Worm (Caenorhabditis elegans): ENCODE measurements around the gene C47D2.1.
A peak's percentile ranks its signal among the peaks of the same experiment; 100 is the strongest.

DNA sequence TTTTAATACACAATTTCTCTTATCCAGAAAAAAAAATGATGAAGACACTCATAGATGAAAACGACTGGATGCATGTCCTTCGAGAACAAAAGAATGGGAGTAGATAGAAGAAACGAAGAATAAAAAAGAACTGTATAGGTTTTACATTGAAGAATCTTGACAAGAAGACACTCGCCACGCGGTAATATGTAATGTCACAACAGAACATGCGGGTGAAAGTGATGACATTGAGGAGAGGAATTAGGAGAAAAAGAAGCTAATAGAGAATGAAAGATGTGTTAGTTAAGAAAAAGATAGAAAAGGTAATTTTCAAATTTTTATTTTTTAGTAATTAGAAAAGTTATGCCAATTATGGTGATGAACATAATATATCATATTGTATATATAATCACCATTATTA is 40.6 kb downstream of the C47D2.1 start:
- no peak for TF ChIP-seq unc-62 (GFP tag; optimal IDR thresholded peaks at IDR 0.05)
- no peak for TF ChIP-seq nhr-11 (tag; optimal IDR thresholded peaks at IDR 0.05)
- no peak for TF ChIP-seq ama-1 (optimal IDR thresholded peaks at IDR 0.05)
- TF ChIP-seq pqm-1 (tag; optimal IDR thresholded peaks at IDR 0.05), result no peak
- TF ChIP-seq nhr-23 (tag; optimal IDR thresholded peaks at IDR 0.05), result peak; percentile 15
- no peak for TF ChIP-seq egl-27 (tag; optimal IDR thresholded peaks at IDR 0.05)
- TF ChIP-seq ceh-82 (tag; optimal IDR thresholded peaks at IDR 0.05), result no peak
- no peak for TF ChIP-seq jun-1 (tag; optimal IDR thresholded peaks at IDR 0.05)
- TF ChIP-seq unc-39 (tag; optimal IDR thresholded peaks at IDR 0.05), result no peak
- TF ChIP-seq elt-3 (tag; optimal IDR thresholded peaks at IDR 0.05), result no peak
- no peak for TF ChIP-seq lin-15B (tag; optimal IDR thresholded peaks at IDR 0.05)
- TF ChIP-seq nhr-25 (tag; optimal IDR thresholded peaks at IDR 0.05), result peak; percentile 74

Measured in whole organism, L3 larva.